Fruit fly (Drosophila melanogaster): ENCODE measurements around the gene Tdh.

Gene Tdh

dm6 chr3L:20493417-20494261 lies 26.9 kb downstream of the Tdh start (continued):
- TF ChIP-seq CG18011 (GFP tag; optimal IDR thresholded peaks at IDR 0.05) (peak; percentile 10), CG3281 (GFP tag; optimal IDR thresholded peaks at IDR 0.05) (peak; percentile 81), B-H1 (GFP tag; IDR thresholded peaks at IDR 0.05) (peak; percentile 73), pb (GFP tag; optimal IDR thresholded peaks at IDR 0.05) (no peak), Hey (tag; optimal IDR thresholded peaks at IDR 0.05) (no peak), CG30020 (tag; optimal IDR thresholded peaks at IDR 0.05) (no peak), ranshi (GFP tag; IDR thresholded peaks at IDR 0.05) (peak; percentile 48; the same call in 1 of the 2 replicates), MBD-R2 (GFP tag; IDR thresholded peaks at IDR 0.05) (peak; percentile 7; the same call in 1 of the 2 replicates), tup (GFP tag; optimal IDR thresholded peaks at IDR 0.05) (no peak), Sry-δ (GFP tag; optimal IDR thresholded peaks at IDR 0.05) (no peak), ro (GFP tag; IDR thresholded peaks at IDR 0.05) (no peak), Aef1 (GFP tag; IDR thresholded peaks at IDR 0.05) (peak; percentile 72), CG6254 (GFP tag; optimal IDR thresholded peaks at IDR 0.05) (peak; percentile 43), gfzf (GFP tag; optimal IDR thresholded peaks at IDR 0.05) (no peak), dimm (GFP tag; IDR thresholded peaks at IDR 0.05) (no peak), kay (GFP tag; optimal IDR thresholded peaks at IDR 0.05) (no peak), CG32532 (GFP tag; IDR thresholded peaks at IDR 0.05) (peak; percentile 85), ttk (GFP tag; IDR thresholded peaks at IDR 0.05) (peak; percentile 72; the same call in 1 of the 2 replicates), CG7786 (GFP tag; optimal IDR thresholded peaks at IDR 0.05) (peak; percentile 42), CG10543 (GFP tag; optimal IDR thresholded peaks at IDR 0.05) (peak; percentile 15), B-H2 (GFP tag; optimal IDR thresholded peaks at IDR 0.05) (no peak), CG7271 (tag; optimal IDR thresholded peaks at IDR 0.05) (no peak), disco-r (GFP tag; optimal IDR thresholded peaks at IDR 0.05) (no peak), hkb (optimal IDR thresholded peaks at IDR 0.05) (no peak), hkb (GFP tag; IDR thresholded peaks at IDR 0.05) (peak; percentile 76), emc (GFP tag; optimal IDR thresholded peaks at IDR 0.05) (peak; percentile 7), CG2678 (tag; optimal IDR thresholded peaks at IDR 0.05) (peak; percentile 85), pros (GFP tag; optimal IDR thresholded peaks at IDR 0.05) (no peak), CG17328 (GFP tag; IDR thresholded peaks at IDR 0.05) (peak; percentile 74), croc (GFP tag; conservative IDR thresholded peaks at IDR 0.05) (no peak), CG3838 (GFP tag; optimal IDR thresholded peaks at IDR 0.05) (peak; percentile 37), wor (GFP tag; IDR thresholded peaks at IDR 0.05) (peak; percentile 58), org-1 (GFP tag; optimal IDR thresholded peaks at IDR 0.05) (peak; percentile 58), Blimp-1 (GFP tag; optimal IDR thresholded peaks at IDR 0.05) (peak; percentile 42), abd-A (tag; optimal IDR thresholded peaks at IDR 0.05) (no peak), Elba2 (GFP tag; optimal IDR thresholded peaks at IDR 0.05) (no peak), CG6765 (GFP tag; optimal IDR thresholded peaks at IDR 0.05) (peak; percentile 42), wdn (GFP tag; IDR thresholded peaks at IDR 0.05) (peak; percentile 66), Neu2 (GFP tag; optimal IDR thresholded peaks at IDR 0.05; ENCODE audit: borderline replicate concordance) (no peak), grn (GFP tag; optimal IDR thresholded peaks at IDR 0.05) (no peak), CG33213 (GFP tag; optimal IDR thresholded peaks at IDR 0.05) (peak; percentile 4), tna (GFP tag; IDR thresholded peaks at IDR 0.05; ENCODE audit: partially characterized antibody) (no peak), CG7987 (GFP tag; optimal IDR thresholded peaks at IDR 0.05) (no peak), CG16779 (GFP tag; IDR thresholded peaks at IDR 0.05) (no peak), Drgx (GFP tag; IDR thresholded peaks at IDR 0.05) (peak; percentile 88), CG11093 (GFP tag; IDR thresholded peaks at IDR 0.05) (peak; percentile 32; the same call in 1 of the 3 replicates), CG7357 (GFP tag; IDR thresholded peaks at IDR 0.05) (peak; percentile 41; the same call in 1 of the 3 replicates), Ets97D (GFP tag; optimal IDR thresholded peaks at IDR 0.05) (peak; percentile 9), fu2 (GFP tag; optimal IDR thresholded peaks at IDR 0.05) (peak; percentile 36), CG6854 (GFP tag; optimal IDR thresholded peaks at IDR 0.05) (peak; percentile 54)
